Fruit fly (Drosophila melanogaster) S2 (cell line): ENCODE measurements around the gene CG32262.

Experiments used
- CG8478 ChIP-seq: fragments of >200 bp; optimal IDR thresholded peaks from 2 replicates; lab custom pipeline; 2018
- CTCF ChIP-seq, 2 experiments: fragments of >200 bp; optimal IDR thresholded peaks; 2 replicates each; lab custom pipeline; 2018

- TF ChIP-seq CG8478 (lab: Kevin White, UChicago) = no peak
- no peak for TF ChIP-seq CTCF (optimal IDR thresholded peaks at IDR 0.05; lab: Kevin White, UChicago)
These were observed 44.0 kb downstream of the CG32262 start for dm6 chr3L:3765782-3766520.
